Fruit fly (Drosophila melanogaster): Measurements from ENCODE around the gene Tif-IA.

Tif-IA gene

dm6 chr2L:22281900-22282299 lies 32.2 kb downstream of the Tif-IA start:
- TF ChIP-seq CG14667 (GFP tag; IDR thresholded peaks at IDR 0.05), result 0 out of 2 replicates have a peak, but pooled peaks have one; percentile 26
- TF ChIP-seq CG15601 (tag; optimal IDR thresholded peaks at IDR 0.05), result no peak
- TF ChIP-seq Abd-B (GFP tag; optimal IDR thresholded peaks at IDR 0.05), result no peak
- TF ChIP-seq E2f1 (GFP tag; IDR thresholded peaks at IDR 0.05), result 0 out of 2 replicates have a peak, but pooled peaks have one; percentile 18
- TF ChIP-seq D (optimal IDR thresholded peaks at IDR 0.05), result no peak
- no peak for TF ChIP-seq D (GFP tag; optimal IDR thresholded peaks at IDR 0.05)
- TF ChIP-seq Atf6 (GFP tag; IDR thresholded peaks at IDR 0.05), result no peak
- no peak for TF ChIP-seq danr (GFP tag; IDR thresholded peaks at IDR 0.05)
- TF ChIP-seq hb (GFP tag; IDR thresholded peaks at IDR 0.05; ENCODE audit: partially characterized antibody), result no peak
- 0 out of 3 replicates have a peak, but pooled peaks have one; percentile 38 for TF ChIP-seq CG7357 (GFP tag; IDR thresholded peaks at IDR 0.05)
- no peak for TF ChIP-seq Taf1 (GFP tag; IDR thresholded peaks at IDR 0.05)
- TF ChIP-seq dati (GFP tag; IDR thresholded peaks at IDR 0.05), result 0 out of 2 replicates have a peak, but pooled peaks have one; percentile 11
- TF ChIP-seq Chrac-16 (GFP tag; optimal IDR thresholded peaks at IDR 0.05), result no peak
- TF ChIP-seq gce (GFP tag; IDR thresholded peaks at IDR 0.05), result no peak
- no peak for TF ChIP-seq rib (GFP tag; IDR thresholded peaks at IDR 0.05)
- TF ChIP-seq Meics (GFP tag; optimal IDR thresholded peaks at IDR 0.05), result no peak
- TF ChIP-seq C15 (GFP tag; IDR thresholded peaks at IDR 0.05), result 0 out of 3 replicates have a peak, but pooled peaks have one; percentile 7
- no peak for TF ChIP-seq hbn (GFP tag; IDR thresholded peaks at IDR 0.05; ENCODE audit: partially characterized antibody)
- no peak for TF ChIP-seq CG6689 (GFP tag; IDR thresholded peaks at IDR 0.05)
- TF ChIP-seq bbx (GFP tag; IDR thresholded peaks at IDR 0.05; ENCODE audit: partially characterized antibody), result no peak
- no peak for TF ChIP-seq CG3065 (GFP tag; optimal IDR thresholded peaks at IDR 0.05)
- TF ChIP-seq dan (GFP tag; IDR thresholded peaks at IDR 0.05), result peak; percentile 54; the same call in 1 of the 2 replicates
- peak; percentile 34; the same call in 2 of the 3 replicates for TF ChIP-seq vnd (GFP tag; IDR thresholded peaks at IDR 0.05; ENCODE audit: partially characterized antibody)
- TF ChIP-seq Ets97D (GFP tag; optimal IDR thresholded peaks at IDR 0.05), result no peak
- no peak for TF ChIP-seq CG10654 (GFP tag; optimal IDR thresholded peaks at IDR 0.05)
- TF ChIP-seq fd96Cb (tag; optimal IDR thresholded peaks at IDR 0.05), result no peak
- no peak for TF ChIP-seq CG3407 (GFP tag; optimal IDR thresholded peaks at IDR 0.05)
- no peak for TF ChIP-seq Trl (optimal IDR thresholded peaks at IDR 0.05)
- TF ChIP-seq Trl (GFP tag; optimal IDR thresholded peaks at IDR 0.05), result no peak
- TF ChIP-seq CG9215 (GFP tag; IDR thresholded peaks at IDR 0.05), result peak; percentile 34; the same call in 1 of the 2 replicates
- TF ChIP-seq stc (GFP tag; IDR thresholded peaks at IDR 0.05), result no peak
- no peak for TF ChIP-seq CG4360 (GFP tag; IDR thresholded peaks at IDR 0.05)
- no peak for TF ChIP-seq ATbp (GFP tag; optimal IDR thresholded peaks at IDR 0.05)
- no peak for TF ChIP-seq lmd (GFP tag; IDR thresholded peaks at IDR 0.05)
- TF ChIP-seq ase (GFP tag; IDR thresholded peaks at IDR 0.05), result 0 out of 3 replicates have a peak, but pooled peaks have one; percentile 30
- no peak for TF ChIP-seq CG9727 (GFP tag; optimal IDR thresholded peaks at IDR 0.05)
- TF ChIP-seq Myb (GFP tag; optimal IDR thresholded peaks at IDR 0.05), result no peak
- peak; percentile 18; the same call in 1 of the 3 replicates for TF ChIP-seq CG11560 (tag; IDR thresholded peaks at IDR 0.05)
- TF ChIP-seq ranshi (GFP tag; IDR thresholded peaks at IDR 0.05), result peak; percentile 22; the same call in 1 of the 2 replicates
- TF ChIP-seq cas (GFP tag; IDR thresholded peaks at IDR 0.05), result peak; percentile 28; the same call in 1 of the 2 replicates
- no peak for TF ChIP-seq ems (GFP tag; optimal IDR thresholded peaks at IDR 0.05)
- 0 out of 2 replicates have a peak, but pooled peaks have one; percentile 55 for TF ChIP-seq CG11247 (GFP tag; IDR thresholded peaks at IDR 0.05)
- no peak for TF ChIP-seq CG6765 (GFP tag; optimal IDR thresholded peaks at IDR 0.05)
- no peak for TF ChIP-seq B-H2 (GFP tag; optimal IDR thresholded peaks at IDR 0.05)
- TF ChIP-seq bigmax (GFP tag; optimal IDR thresholded peaks at IDR 0.05), result no peak
- TF ChIP-seq CG7928 (GFP tag; optimal IDR thresholded peaks at IDR 0.05), result no peak
- TF ChIP-seq pum (GFP tag; optimal IDR thresholded peaks at IDR 0.05), result no peak
- TF ChIP-seq tin (GFP tag; optimal IDR thresholded peaks at IDR 0.05), result no peak
- no peak for TF ChIP-seq CG15011 (GFP tag; optimal IDR thresholded peaks at IDR 0.05)
- peak; percentile 34; the same call in 1 of the 2 replicates for TF ChIP-seq Dref (GFP tag; IDR thresholded peaks at IDR 0.05)
- no peak for TF ChIP-seq sisA (GFP tag; IDR thresholded peaks at IDR 0.05)
- TF ChIP-seq Doc3 (GFP tag; IDR thresholded peaks at IDR 0.05; ENCODE audit: partially characterized antibody), result no peak
